Worm (Caenorhabditis elegans) whole organism, midembryonic: ENCODE data around the gene calf-1.
"Not testable (repeated sequence)": the region's sequence is repeated elsewhere in the genome, so short reads cannot be mapped to it uniquely, and the experiment has no call there.

ENCODE experiments used
- T22C8.4 ChIP-seq: fragments of 200-800 bp; sonication (Bioruptor generic); IDR thresholded peaks from 2 replicates; pipeline ENCODE4 v1.3.6; 2022; ENCODE audit warnings: missing genetic modification characterization, missing compliant biosample characterization
- cog-1 ChIP-seq: sonication (generic microtip); optimal IDR thresholded peaks from 2 replicates; lab custom pipeline; 2016; ENCODE audit warnings: missing genetic modification characterization, missing compliant biosample characterization
- flt-1 ChIP-seq: fragments of 200-800 bp; sonication (Bioruptor generic); IDR thresholded peaks from 2 replicates; pipeline ENCODE4 v1.3.6; 2022; ENCODE audit warnings: missing genetic modification characterization, missing compliant biosample characterization
- klf-2 ChIP-seq: fragments of 200-800 bp; sonication (Bioruptor generic); conservative IDR thresholded peaks from 2 replicates; pipeline ENCODE4 v1.3.6; 2022; ENCODE audit warnings: missing genetic modification reagents, missing genetic modification characterization, missing compliant biosample characterization
- med-1 ChIP-seq: sonication (generic microtip); optimal IDR thresholded peaks from 2 replicates; lab custom pipeline; 2017; ENCODE audit warnings: missing genetic modification characterization, mild to moderate bottlenecking, missing compliant biosample characterization, antibody characterized with exemption, missing genetic modification reagents; ENCODE audit not compliant: insufficient read depth
- ref-1 ChIP-seq: fragments of 200-800 bp; sonication (Bioruptor generic); conservative IDR thresholded peaks from 2 replicates; pipeline ENCODE4 v1.3.6; 2022; ENCODE audit warnings: missing genetic modification reagents, missing genetic modification characterization, missing compliant biosample characterization
- tab-1 ChIP-seq: fragments of 200-800 bp; sonication (Bioruptor generic); IDR thresholded peaks from 2 replicates; pipeline ENCODE4 v1.3.6; 2022; ENCODE audit warnings: missing genetic modification characterization, missing compliant biosample characterization
- ztf-23 ChIP-seq: fragments of 200-800 bp; sonication (Bioruptor generic); IDR thresholded peaks from 2 replicates; pipeline ENCODE4 v1.3.6; 2022; ENCODE audit warnings: missing genetic modification reagents, missing genetic modification characterization, missing compliant biosample characterization
- ztf-29 ChIP-seq: fragments of 200-800 bp; sonication (Bioruptor generic); IDR thresholded peaks from 2 replicates; pipeline ENCODE4 v1.3.6; 2022; ENCODE audit warnings: missing genetic modification reagents, missing genetic modification characterization, missing compliant biosample characterization

The calf-1 gene

DNA sequence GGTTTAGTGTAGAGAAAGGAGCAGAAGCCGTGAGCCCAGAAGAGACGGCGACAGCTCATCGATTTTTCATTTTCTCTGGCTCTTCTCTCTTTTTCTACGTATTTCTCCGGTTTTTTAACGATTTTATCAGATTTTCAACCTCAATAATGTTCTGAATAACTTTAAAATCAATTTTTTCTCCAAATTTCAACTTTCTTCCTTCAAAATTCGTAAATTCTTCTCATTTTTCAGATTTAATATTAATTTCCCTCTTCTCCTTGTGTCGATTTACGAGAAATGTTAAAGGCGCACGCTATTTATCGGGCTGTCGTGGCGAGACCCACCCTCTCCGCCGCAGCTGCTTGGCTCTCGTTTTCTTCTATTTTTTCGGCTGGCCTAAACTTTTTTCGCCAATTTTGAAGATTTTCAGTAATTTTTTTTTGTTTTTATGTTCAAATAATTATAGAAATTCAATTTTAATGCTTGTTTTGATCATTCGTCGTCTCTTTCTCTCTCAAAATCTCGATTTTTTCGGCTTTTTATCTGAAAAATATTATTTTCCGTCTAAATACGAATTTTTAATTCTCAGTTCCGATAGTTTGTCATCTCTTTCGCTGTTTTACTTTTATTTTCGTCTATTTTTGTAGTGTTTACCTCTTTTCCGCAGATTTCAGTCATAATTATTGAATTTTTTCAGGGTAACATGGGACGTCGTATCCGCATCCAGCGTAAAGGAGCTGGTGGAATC lies at the start of gene calf-1, which contains the start of gene rpl-2:
calf-1 (minus strand) TSS at position 77 of the 727 bp plus-strand sequence.
rpl-2 (plus strand) TSS at position 677 of the 727 bp plus-strand sequence.
- TF ChIP-seq T22C8.4 (GFP tag; lab: Robert Waterston, UW) (no peak), ztf-29 (GFP tag; lab: Robert Waterston, UW) (no peak), klf-2 (GFP tag; lab: Robert Waterston, UW) (no peak), ztf-23 (GFP tag; lab: Robert Waterston, UW) (no peak), med-1 (GFP tag; lab: Kevin White, UChicago) (no peak)

DNA sequence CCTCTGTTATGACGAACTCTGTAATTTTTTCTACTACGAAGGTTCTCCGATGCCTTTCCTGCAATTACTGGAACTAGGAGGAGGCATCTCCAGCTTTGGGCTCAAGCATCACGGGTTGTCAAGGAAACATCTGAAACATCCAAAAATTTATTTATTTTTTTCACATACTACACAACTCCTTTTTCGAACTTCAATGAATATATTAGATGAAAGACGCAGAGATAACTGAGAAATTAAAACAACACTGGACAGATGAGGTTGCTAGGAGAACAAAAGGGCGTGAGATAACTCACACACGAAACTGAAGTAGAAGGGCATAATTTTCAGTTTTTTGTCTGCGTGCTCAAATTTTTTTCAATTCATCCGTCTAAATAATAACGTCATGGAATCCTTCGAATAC lies 48.6 kb upstream of the calf-1 start, which contains the start of gene Y38H6C.13:
Y38H6C.13 (plus strand) TSS at position 301 of the 400 bp plus-strand sequence.
- TF ChIP-seq tab-1 (GFP tag; lab: Robert Waterston, UW), result no peak
- TF ChIP-seq T22C8.4 (GFP tag; lab: Robert Waterston, UW), result no peak
- no peak for TF ChIP-seq ztf-29 (GFP tag; lab: Robert Waterston, UW)
- no peak for TF ChIP-seq klf-2 (GFP tag; lab: Robert Waterston, UW)
- TF ChIP-seq ztf-23 (GFP tag; lab: Robert Waterston, UW), result no peak
- no peak for TF ChIP-seq flt-1
- no peak for TF ChIP-seq med-1 (GFP tag; lab: Kevin White, UChicago)

DNA sequence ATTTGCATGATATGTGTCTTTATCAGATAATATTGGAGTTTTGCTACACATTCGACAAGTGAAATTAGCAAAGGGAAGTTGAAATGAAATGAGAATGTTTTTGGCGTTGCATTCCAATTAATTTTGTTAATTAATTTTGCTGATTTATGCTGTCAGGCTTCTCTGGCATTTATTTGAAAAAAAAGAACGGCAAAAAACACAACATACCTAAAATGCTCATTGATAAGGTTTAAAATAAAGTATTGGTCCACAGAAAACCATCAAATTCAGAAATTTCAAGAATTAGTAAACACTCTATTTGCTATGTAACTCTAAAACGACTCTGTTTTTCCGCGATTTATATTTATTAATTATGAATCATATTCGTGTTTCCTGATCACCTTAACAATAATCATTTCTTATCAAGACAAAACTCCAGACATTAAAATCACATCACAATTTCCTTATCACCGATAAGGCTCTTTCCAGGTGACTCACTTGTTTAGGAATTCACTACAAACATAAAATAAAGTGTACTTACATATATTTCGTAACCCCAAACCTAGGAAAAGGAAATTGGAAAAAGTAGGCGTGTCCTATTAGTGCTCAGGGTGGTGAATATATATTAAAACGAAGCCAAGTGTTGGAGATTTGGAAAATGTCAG lies 47.0 kb upstream of the calf-1 start, which contains the start of the genes srh-166 and Y38H6C.24:
srh-166 (minus strand) TSS at position 51 of the 644 bp plus-strand sequence.
Y38H6C.24 (plus strand) TSS at position 620 of the 644 bp plus-strand sequence.
- TF ChIP-seq ztf-29 (GFP tag; lab: Robert Waterston, UW) (no peak), T22C8.4 (GFP tag; lab: Robert Waterston, UW) (no peak), klf-2 (GFP tag; lab: Robert Waterston, UW) (no peak), tab-1 (GFP tag; lab: Robert Waterston, UW) (no peak), med-1 (GFP tag; lab: Kevin White, UChicago) (no peak), ztf-23 (GFP tag; lab: Robert Waterston, UW) (no peak), cog-1 (no peak), flt-1 (no peak), ref-1 (no peak)

DNA sequence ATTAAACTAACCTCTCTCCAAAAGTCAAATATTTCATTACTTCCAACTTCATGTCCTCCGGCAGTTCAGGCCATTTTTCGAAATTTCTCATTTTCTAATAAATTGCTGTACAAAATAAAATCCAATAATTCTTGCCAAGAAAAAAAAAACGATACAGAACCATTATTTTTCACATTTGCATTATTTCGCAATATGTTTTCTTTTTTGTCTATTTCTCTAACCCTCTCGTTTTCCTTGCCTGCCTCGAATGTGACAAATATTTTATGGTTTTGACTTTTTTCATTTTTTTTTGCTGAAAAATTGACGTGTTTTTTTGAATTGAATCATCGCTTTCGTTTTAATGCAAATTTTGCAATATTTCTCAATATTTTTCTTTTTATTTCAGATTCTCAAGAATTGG lies 43.3 kb upstream of the calf-1 start, which contains the start of the genes Y38H6C.9 and fbxa-150:
Y38H6C.9 (minus strand) TSS at position 52 of the 400 bp plus-strand sequence.
fbxa-150 (plus strand) TSS at position 380 of the 400 bp plus-strand sequence.
- TF ChIP-seq klf-2 (GFP tag; lab: Robert Waterston, UW), result no peak
- no peak for TF ChIP-seq flt-1
- TF ChIP-seq ztf-23 (GFP tag; lab: Robert Waterston, UW), result no peak
- TF ChIP-seq T22C8.4 (GFP tag; lab: Robert Waterston, UW), result no peak
- no peak for TF ChIP-seq cog-1
- TF ChIP-seq med-1 (GFP tag; lab: Kevin White, UChicago), result no peak
- no peak for TF ChIP-seq ref-1

DNA sequence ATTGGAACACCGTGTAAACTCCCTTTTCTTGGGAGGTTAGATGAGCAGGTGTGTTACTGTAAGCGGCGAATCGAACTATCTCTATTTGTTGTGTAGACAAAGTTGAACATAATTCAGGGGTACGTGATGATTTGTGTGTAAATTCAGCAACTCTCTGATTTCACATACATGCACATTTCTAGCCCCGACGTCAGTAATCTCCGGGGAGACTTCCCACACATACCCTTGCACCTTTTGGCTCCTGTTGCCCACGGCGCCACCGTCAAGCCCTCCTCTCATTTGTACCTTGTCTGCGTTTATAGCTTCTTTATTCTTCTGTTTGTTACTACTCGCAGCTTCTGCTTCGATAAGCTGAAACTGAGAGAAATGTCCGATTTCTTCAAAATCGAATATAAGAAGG lies 40.0 kb upstream of the calf-1 start, which contains the start of gene Y38H6C.25:
Y38H6C.25 (plus strand) TSS at position 301 of the 400 bp plus-strand sequence.
- no peak for TF ChIP-seq ztf-23 (GFP tag; lab: Robert Waterston, UW)
- no peak for TF ChIP-seq klf-2 (GFP tag; lab: Robert Waterston, UW)
- no peak for TF ChIP-seq ref-1
- no peak for TF ChIP-seq tab-1 (GFP tag; lab: Robert Waterston, UW)
- no peak for TF ChIP-seq cog-1

DNA sequence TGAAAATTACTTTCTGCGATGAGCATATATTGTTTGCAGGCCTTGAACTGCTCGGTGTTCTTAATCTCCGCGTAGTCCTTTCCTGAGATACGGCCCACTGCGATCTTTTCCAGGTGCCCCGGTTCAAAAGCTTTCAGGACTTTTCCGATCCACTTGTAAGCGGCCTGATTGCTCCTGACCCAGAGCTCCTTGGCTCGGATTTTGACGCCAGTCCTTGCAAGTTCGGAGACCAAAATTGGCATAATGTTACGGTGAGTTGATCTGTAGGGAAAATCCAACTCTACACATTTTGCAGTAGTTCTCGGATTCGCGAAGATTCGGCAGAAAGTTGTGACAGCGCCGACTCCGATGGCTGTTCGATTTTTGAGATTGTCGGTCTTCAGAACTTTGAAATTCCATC lies 38.1 kb upstream of the calf-1 start:
- no peak for TF ChIP-seq ztf-23 (GFP tag; lab: Robert Waterston, UW)
- no peak for TF ChIP-seq cog-1
- TF ChIP-seq tab-1 (GFP tag; lab: Robert Waterston, UW), result no peak
- no peak for TF ChIP-seq klf-2 (GFP tag; lab: Robert Waterston, UW)
- no peak for TF ChIP-seq ref-1
- TF ChIP-seq flt-1, result no peak
- no peak for TF ChIP-seq med-1 (GFP tag; lab: Kevin White, UChicago)
- TF ChIP-seq T22C8.4 (GFP tag; lab: Robert Waterston, UW), result no peak
- no peak for TF ChIP-seq ztf-29 (GFP tag; lab: Robert Waterston, UW)

DNA sequence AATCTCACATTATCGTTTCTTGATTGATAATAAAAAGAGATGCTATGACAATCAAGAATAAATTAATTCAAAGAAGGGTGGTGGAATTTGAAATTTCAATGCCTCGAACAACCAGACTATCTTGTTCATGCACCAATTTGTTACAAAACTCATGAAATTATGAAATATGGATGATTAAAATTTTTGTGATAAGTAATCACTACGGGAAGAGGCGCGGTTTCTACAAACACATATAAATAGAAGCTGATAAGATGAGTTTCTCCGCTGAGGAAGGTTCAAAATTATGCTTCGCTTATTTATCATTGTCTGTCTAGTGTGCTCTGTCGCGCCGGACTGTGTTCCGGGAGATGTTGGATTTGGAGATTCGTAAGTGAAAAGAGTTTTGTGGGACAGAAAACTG lies 35.6 kb upstream of the calf-1 start:
- no peak for TF ChIP-seq med-1 (GFP tag; lab: Kevin White, UChicago)
- TF ChIP-seq flt-1, result no peak
- no peak for TF ChIP-seq cog-1
- no peak for TF ChIP-seq T22C8.4 (GFP tag; lab: Robert Waterston, UW)
- no peak for TF ChIP-seq tab-1 (GFP tag; lab: Robert Waterston, UW)
- no peak for TF ChIP-seq ztf-23 (GFP tag; lab: Robert Waterston, UW)
- no peak for TF ChIP-seq klf-2 (GFP tag; lab: Robert Waterston, UW)
- no peak for TF ChIP-seq ztf-29 (GFP tag; lab: Robert Waterston, UW)
- no peak for TF ChIP-seq ref-1

DNA sequence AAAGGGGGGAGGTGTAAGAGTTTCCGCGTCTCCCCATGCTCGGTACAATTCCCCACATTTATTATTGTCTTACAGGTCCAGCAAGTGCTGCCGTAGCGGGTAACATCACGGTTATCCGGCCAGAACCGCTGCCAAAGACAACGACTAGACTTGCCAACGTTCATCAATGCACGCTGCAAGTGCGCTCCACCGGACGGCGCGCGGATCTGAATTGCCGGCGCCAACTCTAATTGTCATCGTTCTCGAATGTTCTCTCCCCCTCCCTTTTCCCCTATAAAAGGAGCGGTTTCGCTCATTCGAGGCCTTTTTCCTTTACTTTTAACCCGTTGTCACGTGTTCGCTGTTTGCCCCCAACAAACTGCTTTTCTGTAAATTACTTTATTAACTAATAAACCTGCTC lies 34.8 kb upstream of the calf-1 start, which contains the start of gene Y38H6C.8:
Y38H6C.8 (plus strand) TSS at position 301 of the 400 bp plus-strand sequence.
- not testable (repeated sequence) for TF ChIP-seq T22C8.4 (GFP tag; lab: Robert Waterston, UW); ref-1; flt-1

DNA sequence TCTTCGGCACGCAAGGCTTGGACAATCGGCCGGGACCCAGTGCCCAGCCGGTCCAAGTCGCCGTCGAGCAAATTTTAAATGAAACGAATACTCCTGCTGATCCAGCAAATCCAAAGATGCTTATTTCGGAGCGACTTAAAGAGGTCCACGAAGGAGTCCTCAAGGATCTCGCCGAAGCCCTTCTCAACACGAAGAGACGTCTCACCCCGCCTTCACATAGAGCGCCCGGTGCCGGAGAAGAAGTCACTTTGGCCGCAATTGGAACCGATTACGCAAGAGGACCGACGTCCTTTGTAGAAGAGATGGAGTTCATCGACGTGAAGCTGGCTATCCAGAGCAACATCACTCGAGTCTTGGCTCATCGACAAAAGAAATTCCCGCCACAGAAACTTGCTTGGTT lies 30.5 kb upstream of the calf-1 start:
- TF ChIP-seq ref-1 (no peak), ztf-23 (GFP tag; lab: Robert Waterston, UW) (no peak)
